Worm (Caenorhabditis elegans): Measurements from ENCODE around the gene cpi-1.

- TF ChIP-seq unc-62 (GFP tag; optimal IDR thresholded peaks at IDR 0.05), result no peak
- TF ChIP-seq unc-120 (tag; optimal IDR thresholded peaks at IDR 0.05; ENCODE audit: poor library complexity, severe bottlenecking), result no peak
- no peak for TF ChIP-seq elt-3 (tag; optimal IDR thresholded peaks at IDR 0.05)
Measured at ce11 chrIV:6112291-6112690, 18.8 kb upstream of the cpi-1 start, which contains the start of gene M03D4.3.
